Worm (Caenorhabditis elegans) whole organism, L3 larva: ENCODE data around the gene plep-1.

Source experiments
- ama-1 ChIP-seq: fragments of 150-350 bp; optimal IDR thresholded peaks from 2 replicates; lab custom pipeline; 2018
- ceh-28 ChIP-seq: fragments of 150-350 bp; optimal IDR thresholded peaks from 2 replicates; lab custom pipeline; 2014; ENCODE audit warnings: missing biosample characterization, missing genetic modification reagents, missing genetic modification characterization
- elt-3 ChIP-seq, 3 experiments: fragments of 150-350 bp in 1 of 3; sonication (generic microtip) in 2 of 3; optimal IDR thresholded peaks; 2 replicates in 2 of 3; 4 replicates in 1 of 3; lab custom pipeline; 2014 to 2017; ENCODE audit warnings: missing biosample characterization in 3 of 3, missing genetic modification characterization in 3 of 3
- fkh-10 ChIP-seq: sonication (generic microtip); optimal IDR thresholded peaks from 2 replicates; lab custom pipeline; 2017; ENCODE audit warnings: missing biosample characterization, missing genetic modification reagents, missing genetic modification characterization
- lin-15B ChIP-seq: fragments of 150-350 bp; optimal IDR thresholded peaks from 2 replicates; lab custom pipeline; 2014; ENCODE audit warnings: missing biosample characterization, missing genetic modification characterization
- nhr-67 ChIP-seq: fragments of 150-350 bp; optimal IDR thresholded peaks from 2 replicates; lab custom pipeline; 2014; ENCODE audit warnings: missing biosample characterization, missing genetic modification characterization
- zag-1 ChIP-seq: fragments of 150-350 bp; optimal IDR thresholded peaks from 2 replicates; lab custom pipeline; 2014; ENCODE audit warnings: missing biosample characterization, missing genetic modification characterization
- ztf-11 ChIP-seq: fragments of 150-350 bp; optimal IDR thresholded peaks from 2 replicates; lab custom pipeline; 2014; ENCODE audit warnings: missing biosample characterization, missing genetic modification characterization

ce11 chrII:4312115-4312514 lies at the start of gene plep-1:
- TF ChIP-seq ama-1 (lab: Kevin White, UChicago) (no peak), elt-3 (tag; optimal IDR thresholded peaks at IDR 0.05; lab: Kevin White, UChicago) (no peak), ceh-28 (no peak), fkh-10 (GFP tag; lab: Kevin White, UChicago) (no peak), lin-15B (no peak), ztf-11 (tag; lab: Kevin White, UChicago) (no peak), nhr-67 (tag; lab: Kevin White, UChicago) (no peak), zag-1 (no peak)
